Worm (Caenorhabditis elegans) whole organism, young adult: Measurements from ENCODE around the gene zig-11.

Source experiments
- K11D2.4 ChIP-seq: fragments of 200-800 bp; sonication (Bioruptor generic); IDR thresholded peaks from 2 replicates; pipeline ENCODE4 v1.3.6; 2022; ENCODE audit warnings: missing genetic modification reagents, missing genetic modification characterization, missing compliant biosample characterization
- ama-1 ChIP-seq, 3 experiments: fragments of 150-350 bp in 1 of 3; sonication (generic microtip) in 2 of 3; optimal IDR thresholded peaks; 2 replicates each; lab custom pipeline; 2014 to 2018; ENCODE audit warnings: missing biosample characterization in 2 of 3, missing genetic modification characterization in 2 of 3, missing genetic modification reagents in 2 of 3
- bed-1 ChIP-seq: fragments of 200-800 bp; sonication (Bioruptor generic); IDR thresholded peaks from 2 replicates; pipeline ENCODE4 v1.3.6; 2022; ENCODE audit warnings: missing genetic modification reagents, missing genetic modification characterization, missing compliant biosample characterization
- cebp-2 ChIP-seq: fragments of 200-800 bp; sonication (Bioruptor generic); IDR thresholded peaks from 2 replicates; pipeline ENCODE4 v1.3.6; 2022; ENCODE audit warnings: missing genetic modification characterization, missing compliant biosample characterization
- sdz-38 ChIP-seq: sonication (generic microtip); optimal IDR thresholded peaks from 2 replicates; lab custom pipeline; 2016; ENCODE audit warnings: missing genotype, missing genetic modification characterization, missing compliant biosample characterization
- unc-62 ChIP-seq: fragments of 150-350 bp; optimal IDR thresholded peaks from 2 replicates; lab custom pipeline; 2014; ENCODE audit warnings: missing biosample characterization, missing genetic modification reagents, missing genetic modification characterization

- TF ChIP-seq K11D2.4 (GFP tag; lab: Robert Waterston, UW) (no peak), unc-62 (GFP tag; lab: Kevin White, UChicago) (no peak), sdz-38 (tag; lab: Kevin White, UChicago) (no peak), cebp-2 (GFP tag; lab: Robert Waterston, UW) (no peak), ama-1 (optimal IDR thresholded peaks at IDR 0.05; lab: Kevin White, UChicago) (no peak), ama-1 (GFP tag; optimal IDR thresholded peaks at IDR 0.05; lab: Kevin White, UChicago) (no peak), bed-1 (no peak)
Measured at ce11 chrV:1908542-1908941, 15.8 kb upstream of the zig-11 start, which contains the start of gene srp-3.
